Worm (Caenorhabditis elegans): ENCODE measurements around the gene folt-2.

ce11 chrV:2881016-2881415, 5.6 kb upstream of the folt-2 start, which contains the start of gene ifc-1:
- TF ChIP-seq rec-8 (tag; optimal IDR thresholded peaks at IDR 0.05) = no peak
- no peak for TF ChIP-seq nfya-1 (tag; optimal IDR thresholded peaks at IDR 0.05; ENCODE audit: borderline replicate concordance, insufficient read depth)
- no peak for TF ChIP-seq B0019.2 (GFP tag; conservative IDR thresholded peaks at IDR 0.05)
- no peak for TF ChIP-seq let-526 (GFP tag; IDR thresholded peaks at IDR 0.05)
- TF ChIP-seq ama-1 (optimal IDR thresholded peaks at IDR 0.05) = no peak
- TF ChIP-seq ama-1 (GFP tag; optimal IDR thresholded peaks at IDR 0.05) = no peak
- no peak for TF ChIP-seq nhr-27 (tag; optimal IDR thresholded peaks at IDR 0.05)
- no peak for TF ChIP-seq unc-130 (GFP tag; optimal IDR thresholded peaks at IDR 0.05)
- TF ChIP-seq T26A5.8 (tag; optimal IDR thresholded peaks at IDR 0.05) = no peak
- no peak for TF ChIP-seq zfh-2 (GFP tag; conservative IDR thresholded peaks at IDR 0.05)
- TF ChIP-seq nfyb-1 (GFP tag; IDR thresholded peaks at IDR 0.05) = no peak
- TF ChIP-seq ceh-40 (GFP tag; IDR thresholded peaks at IDR 0.05) = no peak
- no peak for TF ChIP-seq fkh-3 (tag; optimal IDR thresholded peaks at IDR 0.05)

Data from whole organism, young adult.